ENCODE assay signal across 4 worm cellular contexts in genomic region chrII:14433712-14434352, ce11.
A peak's percentile ranks its signal among the peaks of the same experiment; 100 is the strongest.
TF ChIP-seq lines count a peak whose summit lies in the region.

No protein-coding gene starts in this region.

TF ChIP-seq in whole organism, late embryonic, 69 proteins besides CTCF, POLR2A, EP300 and RAD21:
- TF ChIP-seq ceh-34 (tag; optimal IDR thresholded peaks at IDR 0.05; lab: Kevin White, UChicago) (no peak), npax-4 (tag; optimal IDR thresholded peaks at IDR 0.05; lab: Kevin White, UChicago) (no peak), ceh-48 (tag; optimal IDR thresholded peaks at IDR 0.05; lab: Kevin White, UChicago) (peak; percentile 10), F13H6.1 (tag; optimal IDR thresholded peaks at IDR 0.05; lab: Kevin White, UChicago) (no peak), ahr-1 (tag; optimal IDR thresholded peaks at IDR 0.05; lab: Kevin White, UChicago) (no peak), ama-1 (optimal IDR thresholded peaks at IDR 0.05; lab: Kevin White, UChicago) (no peak), ceh-9 (tag; optimal IDR thresholded peaks at IDR 0.05; lab: Kevin White, UChicago) (no peak), T23F11.4 (GFP tag; optimal IDR thresholded peaks at IDR 0.05; lab: Kevin White, UChicago) (no peak), unc-42 (tag; optimal IDR thresholded peaks at IDR 0.05; lab: Kevin White, UChicago) (peak; percentile 80), ceh-24 (tag; optimal IDR thresholded peaks at IDR 0.05; lab: Kevin White, UChicago) (no peak)

TF ChIP-seq in whole organism, midembryonic, 9 proteins besides CTCF, POLR2A, EP300 and RAD21:
- TF ChIP-seq klf-2 (GFP tag; conservative IDR thresholded peaks at IDR 0.05; lab: Robert Waterston, UW) (no peak), ztf-29 (GFP tag; IDR thresholded peaks at IDR 0.05; lab: Robert Waterston, UW) (0 out of 2 replicates have a peak, but pooled peaks have one; percentile 5)

TF ChIP-seq in whole organism, mixed stage, embryonic, 35 proteins besides CTCF, POLR2A, EP300 and RAD21:
- peak; percentile 93 for TF ChIP-seq ces-1 (GFP tag; optimal IDR thresholded peaks at IDR 0.05; lab: Kevin White, UChicago)
- no peak for TF ChIP-seq ceh-39 (tag; optimal IDR thresholded peaks at IDR 0.05; lab: Kevin White, UChicago)
- no peak for TF ChIP-seq hlh-1 (tag; optimal IDR thresholded peaks at IDR 0.05; lab: Kevin White, UChicago)
- TF ChIP-seq unc-62 (GFP tag; optimal IDR thresholded peaks at IDR 0.05; lab: Kevin White, UChicago), result peak; percentile 61
- no peak for TF ChIP-seq mls-2 (tag; optimal IDR thresholded peaks at IDR 0.05; lab: Kevin White, UChicago)
- no peak for TF ChIP-seq cnd-1 (tag; optimal IDR thresholded peaks at IDR 0.05; lab: Kevin White, UChicago)
- no peak for TF ChIP-seq lsy-2 (tag; optimal IDR thresholded peaks at IDR 0.05; lab: Kevin White, UChicago)
- TF ChIP-seq blmp-1 (tag; optimal IDR thresholded peaks at IDR 0.05; lab: Kevin White, UChicago), result no peak
- TF ChIP-seq nhr-76 (tag; optimal IDR thresholded peaks at IDR 0.05; lab: Kevin White, UChicago), result no peak
TF ChIP-seq in whole organism, mixed stage, embryonic: peak in this region for 2.

TF ChIP-seq in whole organism, young adult, 124 proteins besides CTCF, POLR2A, EP300 and RAD21:
- TF ChIP-seq chd-7 (tag; optimal IDR thresholded peaks at IDR 0.05; lab: Kevin White, UChicago), result peak; percentile 8
- TF ChIP-seq hrde-1 (tag; optimal IDR thresholded peaks at IDR 0.05; lab: Kevin White, UChicago; ENCODE audit: borderline replicate concordance), result no peak
- TF ChIP-seq ztf-3 (GFP tag; optimal IDR thresholded peaks at IDR 0.05; lab: Kevin White, UChicago), result no peak
- no peak for TF ChIP-seq hsf-1 (GFP tag; IDR thresholded peaks at IDR 0.05; lab: Robert Waterston, UW)
- TF ChIP-seq atf-7 (tag; optimal IDR thresholded peaks at IDR 0.05; lab: Kevin White, UChicago), result no peak
